Worm (Caenorhabditis elegans) whole organism, early embryonic: Measurements from ENCODE around the gene igdb-1.

ENCODE experiments used
- B0310.2 ChIP-seq: sonication (generic microtip); optimal IDR thresholded peaks from 2 replicates; lab custom pipeline; 2016; ENCODE audit warnings: mild to moderate bottlenecking, missing genetic modification characterization, missing compliant biosample characterization
- aly-1 ChIP-seq: sonication (generic microtip); optimal IDR thresholded peaks from 2 replicates; lab custom pipeline; 2016; ENCODE audit warnings: missing genetic modification characterization, missing compliant biosample characterization
- ama-1 ChIP-seq: fragments of 150-350 bp; optimal IDR thresholded peaks from 2 replicates; lab custom pipeline; 2014
- ets-7 ChIP-seq: sonication (generic microtip); optimal IDR thresholded peaks from 2 replicates; lab custom pipeline; 2016; ENCODE audit warnings: missing genotype, missing genetic modification characterization, missing compliant biosample characterization
- flt-1 ChIP-seq: fragments of 200-800 bp; sonication (Bioruptor generic); IDR thresholded peaks from 2 replicates; pipeline ENCODE4 v1.3.6; 2022; ENCODE audit warnings: missing genetic modification characterization, missing compliant biosample characterization
- hmg-4 ChIP-seq: fragments of 200-800 bp; sonication (Bioruptor generic); optimal IDR thresholded peaks from 2 replicates; lab custom pipeline; 2018; ENCODE audit warnings: mild to moderate bottlenecking, missing genetic modification characterization, missing compliant biosample characterization
- pes-1 ChIP-seq: fragments of 200-800 bp; sonication (Bioruptor generic); IDR thresholded peaks from 2 replicates; pipeline ENCODE4 v1.3.6; 2022; ENCODE audit warnings: missing genetic modification reagents, missing genetic modification characterization, missing compliant biosample characterization
- tbx-11 ChIP-seq: fragments of 200-800 bp; sonication (Bioruptor generic); IDR thresholded peaks from 2 replicates; pipeline ENCODE4 v1.3.6; 2022; ENCODE audit warnings: missing genetic modification characterization, missing compliant biosample characterization
- tbx-37 ChIP-seq: fragments of 200-800 bp; sonication (Bioruptor generic); conservative IDR thresholded peaks from 2 replicates; pipeline ENCODE4 v1.3.6; 2022; ENCODE audit warnings: missing genetic modification reagents, missing genetic modification characterization, missing compliant biosample characterization

ce11 chrIV:12429504-12429903 lies 49.3 kb upstream of the igdb-1 start:
- no peak for TF ChIP-seq ama-1 (lab: Kevin White, UChicago)
- TF ChIP-seq aly-1 (tag; lab: Kevin White, UChicago), result no peak
- TF ChIP-seq ets-7, result no peak
- no peak for TF ChIP-seq tbx-11 (GFP tag; lab: Robert Waterston, UW)
- no peak for TF ChIP-seq pes-1 (GFP tag; lab: Robert Waterston, UW)
- no peak for TF ChIP-seq flt-1 (GFP tag; lab: Robert Waterston, UW)
- TF ChIP-seq B0310.2, result no peak
- no peak for TF ChIP-seq hmg-4
- no peak for TF ChIP-seq tbx-37 (GFP tag; lab: Robert Waterston, UW)
